Worm (Caenorhabditis elegans) whole organism, L4 larva: ENCODE data around the gene gcy-31.

Source experiments
- F37D6.2 ChIP-seq: sonication (generic microtip); optimal IDR thresholded peaks from 2 replicates; lab custom pipeline; 2016; ENCODE audit warnings: mild to moderate bottlenecking, missing genetic modification characterization, missing compliant biosample characterization
- F49E8.2 ChIP-seq: sonication (generic microtip); optimal IDR thresholded peaks from 2 replicates; lab custom pipeline; 2016; ENCODE audit warnings: missing compliant biosample characterization, mild to moderate bottlenecking, missing genetic modification characterization, borderline replicate concordance
- Y75B8A.6 ChIP-seq: fragments of 200-800 bp; sonication (Bioruptor generic); IDR thresholded peaks from 2 replicates; pipeline ENCODE4 v1.3.6; 2022; ENCODE audit warnings: missing genetic modification reagents, missing genetic modification characterization, missing compliant biosample characterization
- aha-1 ChIP-seq: fragments of 150-350 bp; peaks from one replicate; lab custom pipeline; 2014; ENCODE audit warnings: missing biosample characterization, missing genetic modification characterization
- ceh-20 ChIP-seq: fragments of 200-800 bp; sonication (Bioruptor generic); IDR thresholded peaks from 2 replicates; pipeline ENCODE4 v1.3.6; 2022; ENCODE audit warnings: missing genetic modification reagents, missing genetic modification characterization, missing compliant biosample characterization
- ceh-28 ChIP-seq: fragments of 150-350 bp; optimal IDR thresholded peaks from 2 replicates; lab custom pipeline; 2014; ENCODE audit warnings: missing biosample characterization, missing genetic modification reagents, missing genetic modification characterization
- cey-2 ChIP-seq: sonication (generic microtip); optimal IDR thresholded peaks from 3 replicates; lab custom pipeline; 2017; ENCODE audit warnings: missing genetic modification characterization, mild to moderate bottlenecking, missing compliant biosample characterization, antibody characterized with exemption, borderline replicate concordance; ENCODE audit not compliant: insufficient read depth
- ctbp-1 ChIP-seq: fragments of 200-800 bp; sonication (Bioruptor generic); IDR thresholded peaks from 2 replicates; pipeline ENCODE4 v1.3.6; 2022; ENCODE audit warnings: missing genetic modification reagents, missing genetic modification characterization, missing compliant biosample characterization
- daf-16 ChIP-seq, 3 experiments: sonication (generic microtip); optimal IDR thresholded peaks; 2 replicates each; lab custom pipeline; 2016 to 2017; ENCODE audit warnings: missing genetic modification characterization in 3 of 3, missing genetic modification reagents in 3 of 3, mild to moderate bottlenecking in 2 of 3, missing compliant biosample characterization in 2 of 3, missing biosample characterization in 1 of 3, moderate library complexity in 1 of 3
- dmd-6 ChIP-seq: fragments of 200-800 bp; sonication (Bioruptor generic); IDR thresholded peaks from 2 replicates; pipeline ENCODE4 v1.3.6; 2022; ENCODE audit warnings: missing genetic modification reagents, missing genetic modification characterization, missing compliant biosample characterization
- dpl-1 ChIP-seq: fragments of 150-350 bp; optimal IDR thresholded peaks from 2 replicates; lab custom pipeline; 2014; ENCODE audit warnings: missing biosample characterization, missing genetic modification reagents, missing genetic modification characterization
- dve-1 ChIP-seq: sonication (generic microtip); optimal IDR thresholded peaks from 2 replicates; lab custom pipeline; 2017; ENCODE audit warnings: antibody characterized with exemption, mild to moderate bottlenecking, missing genetic modification characterization, missing compliant biosample characterization; ENCODE audit not compliant: insufficient read depth
- egl-27 ChIP-seq: sonication (generic microtip); optimal IDR thresholded peaks from 3 replicates; lab custom pipeline; 2017; ENCODE audit warnings: missing biosample characterization, missing genetic modification reagents, missing genetic modification characterization
- fkh-10 ChIP-seq: fragments of 150-350 bp; optimal IDR thresholded peaks from 2 replicates; lab custom pipeline; 2014; ENCODE audit warnings: missing biosample characterization, missing genetic modification reagents, missing genetic modification characterization
- fos-1 ChIP-seq: fragments of 150-350 bp; optimal IDR thresholded peaks from 2 replicates; lab custom pipeline; 2014; ENCODE audit warnings: missing biosample characterization, missing genetic modification characterization
- gei-8 ChIP-seq: fragments of 200-800 bp; sonication (Bioruptor generic); optimal IDR thresholded peaks from 2 replicates; lab custom pipeline; 2018; ENCODE audit warnings: mild to moderate bottlenecking, missing genetic modification characterization, missing compliant biosample characterization
- hlh-11 ChIP-seq: fragments of 200-800 bp; sonication (Bioruptor generic); optimal IDR thresholded peaks from 2 replicates; lab custom pipeline; 2018; ENCODE audit warnings: mild to moderate bottlenecking, missing genetic modification characterization, missing compliant biosample characterization
- hlh-30 ChIP-seq: sonication (generic microtip); optimal IDR thresholded peaks from 2 replicates; lab custom pipeline; 2017; ENCODE audit warnings: antibody characterized with exemption, mild to moderate bottlenecking, missing genetic modification characterization, missing compliant biosample characterization; ENCODE audit not compliant: insufficient read depth
- lin-15B ChIP-seq: fragments of 150-350 bp; sonication (generic microtip); optimal IDR thresholded peaks from 3 replicates; lab custom pipeline; 2014; ENCODE audit warnings: missing biosample characterization, missing genetic modification characterization
- lin-39 ChIP-seq: fragments of 150-350 bp; optimal IDR thresholded peaks from 2 replicates; lab custom pipeline; 2014; ENCODE audit warnings: missing biosample characterization, missing genetic modification reagents, missing genetic modification characterization
- mdl-1 ChIP-seq, 2 experiments: fragments of 150-350 bp in 1 of 2; sonication (generic microtip) in 1 of 2; optimal IDR thresholded peaks; 2 replicates each; lab custom pipeline; 2014 to 2017; ENCODE audit warnings: missing biosample characterization in 2 of 2, missing genetic modification characterization in 2 of 2
- mes-2 ChIP-seq: sonication (generic microtip); optimal IDR thresholded peaks from 2 replicates; lab custom pipeline; 2016; ENCODE audit warnings: missing genotype, mild to moderate bottlenecking, missing genetic modification characterization, missing compliant biosample characterization; ENCODE audit not compliant: poor library complexity, severe bottlenecking
- mxl-2 ChIP-seq: fragments of 200-800 bp; sonication (Bioruptor generic); conservative IDR thresholded peaks from 2 replicates; pipeline ENCODE4 v1.3.6; 2022; ENCODE audit warnings: missing genetic modification reagents, missing genetic modification characterization, missing compliant biosample characterization
- nhr-11 ChIP-seq: fragments of 150-350 bp; optimal IDR thresholded peaks from 2 replicates; lab custom pipeline; 2014; ENCODE audit warnings: missing biosample characterization, missing genetic modification characterization
- nhr-111 ChIP-seq: fragments of 200-800 bp; sonication (Bioruptor generic); optimal IDR thresholded peaks from 2 replicates; lab custom pipeline; 2018; ENCODE audit warnings: mild to moderate bottlenecking, missing genetic modification characterization, missing compliant biosample characterization
- nhr-25 ChIP-seq: sonication (generic microtip); optimal IDR thresholded peaks from 2 replicates; lab custom pipeline; 2017; ENCODE audit warnings: missing genetic modification characterization, mild to moderate bottlenecking, missing compliant biosample characterization, antibody characterized with exemption, moderate library complexity, borderline replicate concordance; ENCODE audit not compliant: insufficient read depth
- pqm-1 ChIP-seq: sonication (generic microtip); optimal IDR thresholded peaks from 2 replicates; lab custom pipeline; 2017; ENCODE audit warnings: missing biosample characterization, missing genetic modification characterization
- set-16 ChIP-seq: fragments of 200-800 bp; sonication (Bioruptor generic); IDR thresholded peaks from 2 replicates; pipeline ENCODE4 v1.3.6; 2022; ENCODE audit warnings: missing genetic modification reagents, missing genetic modification characterization, missing compliant biosample characterization
- skn-1 ChIP-seq: fragments of 150-350 bp; optimal IDR thresholded peaks from 2 replicates; lab custom pipeline; 2014; ENCODE audit warnings: missing biosample characterization, missing genetic modification characterization
- snpc-1.2 ChIP-seq: fragments of 200-800 bp; sonication (Bioruptor generic); IDR thresholded peaks from 2 replicates; pipeline ENCODE4 v1.3.6; 2022; ENCODE audit warnings: missing genetic modification reagents, missing genetic modification characterization, missing compliant biosample characterization
- snpc-4 ChIP-seq: fragments of 150-350 bp; optimal IDR thresholded peaks from 2 replicates; lab custom pipeline; 2014; ENCODE audit warnings: missing biosample characterization, missing genetic modification characterization
- tag-97 ChIP-seq: fragments of 200-800 bp; sonication (Bioruptor generic); IDR thresholded peaks from 2 replicates; pipeline ENCODE4 v1.3.6; 2022; ENCODE audit warnings: missing genetic modification characterization, missing compliant biosample characterization
- unc-39 ChIP-seq: sonication (generic microtip); optimal IDR thresholded peaks from 2 replicates; lab custom pipeline; 2017; ENCODE audit warnings: missing biosample characterization, missing genetic modification characterization

gcy-31 gene

ce11 chrX:2457461-2457860 lies 30.2 kb upstream of the gcy-31 start:
- TF ChIP-seq ctbp-1 (GFP tag; lab: Robert Waterston, UW) (no peak), nhr-111 (GFP tag; lab: Kevin White, UChicago) (no peak), aha-1 (tag; lab: Kevin White, UChicago) (peak; percentile 14), fkh-10 (peak; percentile 83), ceh-20 (no peak), egl-27 (tag; lab: Kevin White, UChicago) (no peak)
- TF ChIP-seq, all 104 proteins: peak for 2

ce11 chrX:2456141-2456540 lies 28.8 kb upstream of the gcy-31 start:
- TF ChIP-seq aha-1 (tag; lab: Kevin White, UChicago) (peak; percentile 77), skn-1 (tag; lab: Kevin White, UChicago) (no peak), nhr-11 (tag; lab: Kevin White, UChicago) (no peak), hlh-30 (peak; percentile 11)

ce11 chrX:2454914-2455313 lies 27.6 kb upstream of the gcy-31 start:
- TF ChIP-seq fos-1 (tag; lab: Kevin White, UChicago), result no peak
- TF ChIP-seq fkh-10, result peak; percentile 69
- TF ChIP-seq nhr-25, result no peak
- no peak for TF ChIP-seq dmd-6 (GFP tag; lab: Robert Waterston, UW)
- TF ChIP-seq lin-39 (tag; lab: Kevin White, UChicago), result no peak
- TF ChIP-seq dve-1 (tag; lab: Kevin White, UChicago), result no peak
- TF ChIP-seq, all 104 proteins: peak for 1

ce11 chrX:2452716-2453115 lies 25.4 kb upstream of the gcy-31 start:
- no peak for TF ChIP-seq nhr-11 (tag; lab: Kevin White, UChicago)
- no peak for TF ChIP-seq Y75B8A.6
- TF ChIP-seq tag-97 (GFP tag; lab: Robert Waterston, UW), result no peak
- TF ChIP-seq snpc-4 (tag; lab: Kevin White, UChicago), result no peak
- no peak for TF ChIP-seq pqm-1 (tag; lab: Kevin White, UChicago)
- no peak for TF ChIP-seq lin-15B (tag; lab: Kevin White, UChicago)
- TF ChIP-seq F49E8.2, result no peak
- TF ChIP-seq F37D6.2 (tag; lab: Kevin White, UChicago), result no peak
- TF ChIP-seq mxl-2 (GFP tag; lab: Robert Waterston, UW), result no peak
- no peak for TF ChIP-seq cey-2
- TF ChIP-seq gei-8 (GFP tag; lab: Kevin White, UChicago), result no peak
- TF ChIP-seq, all 104 proteins: peak for 0

ce11 chrX:2452297-2452696 lies 25.0 kb upstream of the gcy-31 start:
- peak; percentile 14 for TF ChIP-seq hlh-11
- TF ChIP-seq mes-2, result no peak

- TF ChIP-seq ceh-28 (tag; lab: Kevin White, UChicago) (no peak), mdl-1 (tag; optimal IDR thresholded peaks at IDR 0.05; lab: Kevin White, UChicago) (no peak), daf-16 (GFP tag; optimal IDR thresholded peaks at IDR 0.05; lab: Kevin White, UChicago) (no peak), daf-16 (tag; optimal IDR thresholded peaks at IDR 0.05; lab: Kevin White, UChicago) (no peak), ctbp-1 (GFP tag; lab: Robert Waterston, UW) (0 out of 2 replicates have a peak, but pooled peaks have one; percentile 16), snpc-1.2 (no peak), aha-1 (tag; lab: Kevin White, UChicago) (peak; percentile 3), gei-8 (GFP tag; lab: Kevin White, UChicago) (no peak), dpl-1 (GFP tag; lab: Kevin White, UChicago) (no peak), set-16 (peak; percentile 50; the same call in 1 of the 2 replicates), unc-39 (tag; lab: Kevin White, UChicago) (no peak)
Measured at ce11 chrX:2450994-2451393, 23.7 kb upstream of the gcy-31 start.
